Worm (Caenorhabditis elegans): ENCODE data around the gene dnj-20.
A peak's percentile ranks its signal among the peaks of the same experiment; 100 is the strongest.

The dnj-20 gene

ce11 chrII:9658915-9659314 lies 34.9 kb upstream of the dnj-20 start, which contains the start of gene ZK1320.2:
Gene ZK1320.2 (minus strand): TSS chrII:9659002.
- TF ChIP-seq nhr-27 (tag; optimal IDR thresholded peaks at IDR 0.05): no peak
- TF ChIP-seq hlh-26 (GFP tag; conservative IDR thresholded peaks at IDR 0.05): no peak
- TF ChIP-seq let-607 (tag; optimal IDR thresholded peaks at IDR 0.05): peak in 1 of 2 experiments; percentile 7
- peak; percentile 48 for TF ChIP-seq nhr-80 (tag; optimal IDR thresholded peaks at IDR 0.05)
- no peak for TF ChIP-seq F55B11.4 (tag; optimal IDR thresholded peaks at IDR 0.05; ENCODE audit: borderline replicate concordance, insufficient read depth)
- no peak for TF ChIP-seq efl-1 (GFP tag; optimal IDR thresholded peaks at IDR 0.05)
- no peak for TF ChIP-seq nhr-90 (tag; optimal IDR thresholded peaks at IDR 0.05)

DNA sequence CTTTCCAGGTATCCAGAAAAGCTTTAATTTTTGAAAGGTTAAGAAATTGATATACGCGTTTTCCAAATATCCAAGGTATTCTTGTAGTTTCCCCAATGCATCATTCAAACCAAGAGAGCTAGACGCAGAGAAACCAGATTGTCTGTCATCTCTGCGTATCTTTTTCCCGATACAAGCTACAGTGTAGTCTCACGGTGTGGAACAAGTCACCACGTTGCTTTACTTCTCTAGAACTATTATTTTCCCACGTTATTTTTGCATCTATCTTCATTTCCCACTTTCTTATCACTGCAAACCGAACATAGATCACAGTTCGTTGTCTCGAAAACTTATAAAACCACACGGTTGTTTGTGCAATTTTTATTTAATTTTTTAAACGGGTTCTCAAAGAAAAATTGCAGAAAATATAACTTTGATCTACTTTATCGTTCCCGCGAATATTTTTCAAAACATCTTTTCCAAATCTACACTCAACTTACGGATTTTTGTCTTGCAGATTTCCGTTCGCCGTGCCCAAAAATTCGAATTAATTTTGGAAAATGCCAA lies 32.3 kb upstream of the dnj-20 start, which contains the start of gene gstk-1:
gstk-1 (plus strand) TSS at position 496 of the 546 bp plus-strand sequence.
- peak; percentile 53 for TF ChIP-seq nhr-80 (tag; optimal IDR thresholded peaks at IDR 0.05)
- TF ChIP-seq dox-1 (GFP tag; IDR thresholded peaks at IDR 0.05): no peak
- TF ChIP-seq tbx-9 (tag; optimal IDR thresholded peaks at IDR 0.05; ENCODE audit: borderline replicate concordance): no peak
- peak; percentile 26; the same call in 1 of the 2 replicates for TF ChIP-seq hmg-1.2 (GFP tag; IDR thresholded peaks at IDR 0.05)
- peak; percentile 17 for TF ChIP-seq lin-40 (tag; optimal IDR thresholded peaks at IDR 0.05)

ce11 chrII:9655530-9656139 lies 31.7 kb upstream of the dnj-20 start, which contains the start of gene ZK1307.1:
Gene ZK1307.1 (minus strand): TSS chrII:9655580.
- TF ChIP-seq attf-5 (GFP tag; optimal IDR thresholded peaks at IDR 0.05): no peak
- TF ChIP-seq madf-3 (GFP tag; IDR thresholded peaks at IDR 0.05): no peak
- TF ChIP-seq dpff-1 (tag; optimal IDR thresholded peaks at IDR 0.05): no peak
- TF ChIP-seq F49E8.2 (tag; optimal IDR thresholded peaks at IDR 0.05; ENCODE audit: insufficient read depth): no peak
- TF ChIP-seq mcd-1 (GFP tag; IDR thresholded peaks at IDR 0.05): no peak
- TF ChIP-seq B0261.1 (tag; optimal IDR thresholded peaks at IDR 0.05): no peak
- TF ChIP-seq hmg-1.2 (GFP tag; IDR thresholded peaks at IDR 0.05): no peak
- no peak for TF ChIP-seq nhr-80 (tag; optimal IDR thresholded peaks at IDR 0.05)
- no peak for TF ChIP-seq C17E4.6 (GFP tag; IDR thresholded peaks at IDR 0.05)
- TF ChIP-seq lsy-27 (tag; optimal IDR thresholded peaks at IDR 0.05; ENCODE audit: borderline replicate concordance, insufficient read depth): no peak
- no peak for TF ChIP-seq ceh-40 (GFP tag; IDR thresholded peaks at IDR 0.05)
- no peak for TF ChIP-seq lsl-1 (GFP tag; optimal IDR thresholded peaks at IDR 0.05)
- TF ChIP-seq unc-62 (GFP tag; optimal IDR thresholded peaks at IDR 0.05): no peak
- no peak for TF ChIP-seq let-526 (GFP tag; IDR thresholded peaks at IDR 0.05)
- TF ChIP-seq Y53G8AR.9 (GFP tag; conservative IDR thresholded peaks at IDR 0.05): no peak
- no peak for TF ChIP-seq ztf-26 (tag; optimal IDR thresholded peaks at IDR 0.05)
- no peak for TF ChIP-seq ceh-91 (GFP tag; IDR thresholded peaks at IDR 0.05)
- no peak for TF ChIP-seq F55B11.4 (tag; optimal IDR thresholded peaks at IDR 0.05; ENCODE audit: borderline replicate concordance, insufficient read depth)
- no peak for TF ChIP-seq ztf-25 (GFP tag; IDR thresholded peaks at IDR 0.05)

ce11 chrII:9653679-9654078 lies 29.7 kb upstream of the dnj-20 start, which contains the start of gene ZK1307.2:
Gene ZK1307.2 (minus strand): TSS chrII:9653952.
- no peak for TF ChIP-seq aptf-3 (GFP tag; IDR thresholded peaks at IDR 0.05)
- TF ChIP-seq nhr-27 (tag; optimal IDR thresholded peaks at IDR 0.05): no peak
- no peak for TF ChIP-seq mel-28 (tag; optimal IDR thresholded peaks at IDR 0.05; ENCODE audit: borderline replicate concordance)
- TF ChIP-seq hsf-1 (GFP tag; IDR thresholded peaks at IDR 0.05): no peak
- no peak for TF ChIP-seq efl-1 (GFP tag; optimal IDR thresholded peaks at IDR 0.05)
- TF ChIP-seq ceh-79 (tag; optimal IDR thresholded peaks at IDR 0.05): no peak
- no peak for TF ChIP-seq lin-40 (tag; optimal IDR thresholded peaks at IDR 0.05)
